Fruit fly (Drosophila melanogaster): ENCODE results near the gene CG4887.

The CG4887 gene

dm6 chr2L:1157679-1158518 lies 14.9 kb upstream of the CG4887 start, which contains the start of gene capt (continued):
- TF ChIP-seq twi (tag; optimal IDR thresholded peaks at IDR 0.05) (no peak), CG12155 (GFP tag; optimal IDR thresholded peaks at IDR 0.05) (peak; percentile 72), CG11695 (GFP tag; IDR thresholded peaks at IDR 0.05) (no peak), Poxn (GFP tag; IDR thresholded peaks at IDR 0.05) (no peak), mam (GFP tag; optimal IDR thresholded peaks at IDR 0.05) (peak; percentile 49), bsh (GFP tag; optimal IDR thresholded peaks at IDR 0.05) (peak in 1 of 2 experiments; percentile 11), Eip74EF (GFP tag; optimal IDR thresholded peaks at IDR 0.05) (no peak), CG17568 (GFP tag; optimal IDR thresholded peaks at IDR 0.05) (no peak), cwo (GFP tag; optimal IDR thresholded peaks at IDR 0.05) (no peak), CG7786 (GFP tag; optimal IDR thresholded peaks at IDR 0.05) (peak; percentile 26), Oli (tag; optimal IDR thresholded peaks at IDR 0.05) (peak; percentile 34), CG6654 (GFP tag; optimal IDR thresholded peaks at IDR 0.05) (no peak), Sry-δ (GFP tag; optimal IDR thresholded peaks at IDR 0.05) (no peak), CG6272 (GFP tag; IDR thresholded peaks at IDR 0.05) (no peak), CG18764 (GFP tag; optimal IDR thresholded peaks at IDR 0.05) (no peak), eve (GFP tag; optimal IDR thresholded peaks at IDR 0.05) (no peak), Bgb (GFP tag; IDR thresholded peaks at IDR 0.05; ENCODE audit: partially characterized antibody) (peak; percentile 42; the same call in 1 of the 2 replicates), Xrp1 (GFP tag; IDR thresholded peaks at IDR 0.05) (peak; percentile 18; the same call in 1 of the 2 replicates), CG17359 (tag; optimal IDR thresholded peaks at IDR 0.05) (no peak), CG31388 (GFP tag; optimal IDR thresholded peaks at IDR 0.05) (no peak), bowl (GFP tag; IDR thresholded peaks at IDR 0.05) (no peak), CG31441 (GFP tag; IDR thresholded peaks at IDR 0.05) (peak; percentile 43; the same call in 1 of the 2 replicates), CG10979 (tag; optimal IDR thresholded peaks at IDR 0.05) (no peak), CG12219 (GFP tag; optimal IDR thresholded peaks at IDR 0.05) (no peak), CG7271 (tag; optimal IDR thresholded peaks at IDR 0.05) (no peak), ftz-f1 (GFP tag; optimal IDR thresholded peaks at IDR 0.05) (no peak), Abd-B (GFP tag; optimal IDR thresholded peaks at IDR 0.05) (peak; percentile 46), kah (GFP tag; optimal IDR thresholded peaks at IDR 0.05) (peak; percentile 94), Mrtf (GFP tag; IDR thresholded peaks at IDR 0.05) (no peak), rib (GFP tag; IDR thresholded peaks at IDR 0.05) (peak; percentile 88), Xbp1 (GFP tag; optimal IDR thresholded peaks at IDR 0.05) (peak; percentile 44), odd (GFP tag; optimal IDR thresholded peaks at IDR 0.05) (no peak), nerfin-2 (GFP tag; IDR thresholded peaks at IDR 0.05; ENCODE audit: partially characterized antibody) (no peak), CG15601 (tag; optimal IDR thresholded peaks at IDR 0.05) (no peak), GATAe (GFP tag; conservative IDR thresholded peaks at IDR 0.05) (no peak), so (GFP tag; IDR thresholded peaks at IDR 0.05) (no peak), tx (GFP tag; optimal IDR thresholded peaks at IDR 0.05) (no peak), cato (GFP tag; optimal IDR thresholded peaks at IDR 0.05; ENCODE audit: borderline replicate concordance) (no peak), sim (GFP tag; IDR thresholded peaks at IDR 0.05) (no peak), CG7963 (GFP tag; IDR thresholded peaks at IDR 0.05; ENCODE audit: partially characterized antibody) (no peak), CG14710 (tag; optimal IDR thresholded peaks at IDR 0.05) (peak; percentile 38), Drgx (GFP tag; IDR thresholded peaks at IDR 0.05) (no peak; the same call in 1 of the 2 replicates), CG6683 (GFP tag; optimal IDR thresholded peaks at IDR 0.05) (no peak), MESR4 (GFP tag; optimal IDR thresholded peaks at IDR 0.05) (peak; percentile 51), abd-A (tag; optimal IDR thresholded peaks at IDR 0.05) (peak; percentile 67), CG17829 (tag; optimal IDR thresholded peaks at IDR 0.05) (peak; percentile 18), CG3847 (GFP tag; IDR thresholded peaks at IDR 0.05) (0 out of 2 replicates have a peak, but pooled peaks have one; percentile 11), CG18011 (GFP tag; optimal IDR thresholded peaks at IDR 0.05) (no peak)
